Worm (Caenorhabditis elegans): Measurements from ENCODE around the gene utp-20.

DNA sequence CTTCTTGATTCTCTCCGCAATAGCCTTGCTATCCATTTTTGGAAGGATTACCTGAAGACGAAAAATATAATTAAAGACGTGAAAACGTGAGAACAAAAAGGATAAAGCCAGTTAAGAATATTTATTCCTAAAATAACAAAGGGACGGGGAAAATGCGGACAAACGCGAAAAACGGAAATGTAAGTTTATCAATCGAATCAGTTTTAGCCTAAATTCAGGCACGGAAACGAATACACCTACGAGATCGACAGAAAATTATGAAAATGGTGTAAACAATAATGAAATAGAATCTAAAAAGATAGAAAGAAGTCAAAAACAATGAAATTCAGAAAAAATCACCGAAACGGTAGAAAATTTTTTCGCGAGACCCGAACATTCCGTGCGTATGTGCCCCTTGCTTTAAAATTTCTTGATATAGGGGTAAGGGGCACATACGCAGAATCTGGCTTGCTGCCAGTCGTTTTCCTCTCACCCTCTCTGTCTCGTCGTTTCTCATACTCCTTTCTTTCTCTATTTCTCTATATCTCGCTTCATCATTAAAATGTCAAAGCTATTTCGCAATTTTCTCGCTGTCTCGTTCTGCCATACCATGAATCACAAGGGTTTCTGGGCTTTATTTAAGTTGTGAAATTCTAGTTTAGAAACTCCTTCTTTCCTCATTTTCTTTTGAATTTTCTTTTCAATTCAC, 52.6 kb downstream of the utp-20 start, which contains the start of gene icd-1:
- TF ChIP-seq fkh-10 (GFP tag; optimal IDR thresholded peaks at IDR 0.05) = peak; percentile 64
- TF ChIP-seq aly-2 (tag; optimal IDR thresholded peaks at IDR 0.05) = peak; percentile 58

Measured in whole organism, L3 larva.